Worm (Caenorhabditis elegans) whole organism, early embryonic: Measurements from ENCODE around the gene top-3.

ENCODE experiments used
- B0310.2 ChIP-seq: sonication (generic microtip); optimal IDR thresholded peaks from 2 replicates; lab custom pipeline; 2016; ENCODE audit warnings: mild to moderate bottlenecking, missing genetic modification characterization, missing compliant biosample characterization
- F13C5.2 ChIP-seq: sonication (generic microtip); optimal IDR thresholded peaks from 2 replicates; lab custom pipeline; 2017; ENCODE audit warnings: mild to moderate bottlenecking, missing genetic modification characterization, inconsistent platforms, missing compliant biosample characterization
- aly-1 ChIP-seq: sonication (generic microtip); optimal IDR thresholded peaks from 2 replicates; lab custom pipeline; 2016; ENCODE audit warnings: missing genetic modification characterization, missing compliant biosample characterization
- ama-1 ChIP-seq: fragments of 150-350 bp; optimal IDR thresholded peaks from 2 replicates; lab custom pipeline; 2014
- ceh-13 ChIP-seq: fragments of 200-800 bp; sonication (Bioruptor generic); optimal IDR thresholded peaks from 2 replicates; lab custom pipeline; 2018; ENCODE audit warnings: mild to moderate bottlenecking, missing genetic modification characterization, missing compliant biosample characterization
- ceh-36 ChIP-seq: sonication (generic microtip); optimal IDR thresholded peaks from 2 replicates; lab custom pipeline; 2016; ENCODE audit warnings: missing genetic modification characterization, inconsistent platforms, missing compliant biosample characterization
- ets-7 ChIP-seq: sonication (generic microtip); optimal IDR thresholded peaks from 2 replicates; lab custom pipeline; 2016; ENCODE audit warnings: missing genotype, missing genetic modification characterization, missing compliant biosample characterization
- flt-1 ChIP-seq: fragments of 200-800 bp; sonication (Bioruptor generic); IDR thresholded peaks from 2 replicates; pipeline ENCODE4 v1.3.6; 2022; ENCODE audit warnings: missing genetic modification characterization, missing compliant biosample characterization
- hmbx-1 ChIP-seq: sonication (generic microtip); optimal IDR thresholded peaks from 2 replicates; lab custom pipeline; 2016; ENCODE audit warnings: mild to moderate bottlenecking, missing genetic modification characterization, missing compliant biosample characterization
- hmg-4 ChIP-seq: fragments of 200-800 bp; sonication (Bioruptor generic); optimal IDR thresholded peaks from 2 replicates; lab custom pipeline; 2018; ENCODE audit warnings: mild to moderate bottlenecking, missing genetic modification characterization, missing compliant biosample characterization
- hnd-1 ChIP-seq: sonication (generic microtip); optimal IDR thresholded peaks from 2 replicates; lab custom pipeline; 2016; ENCODE audit warnings: missing genetic modification characterization, missing compliant biosample characterization
- pes-1 ChIP-seq: fragments of 200-800 bp; sonication (Bioruptor generic); IDR thresholded peaks from 2 replicates; pipeline ENCODE4 v1.3.6; 2022; ENCODE audit warnings: missing genetic modification reagents, missing genetic modification characterization, missing compliant biosample characterization
- scrt-1 ChIP-seq: fragments of 200-800 bp; sonication (Bioruptor generic); IDR thresholded peaks from 2 replicates; pipeline ENCODE4 v1.3.6; 2022; ENCODE audit warnings: missing genetic modification characterization, missing compliant biosample characterization
- sea-1 ChIP-seq: fragments of 200-800 bp; sonication (Bioruptor generic); conservative IDR thresholded peaks from 2 replicates; pipeline ENCODE4 v1.3.6; 2022; ENCODE audit warnings: missing genetic modification characterization, missing compliant biosample characterization
- tbx-11 ChIP-seq: fragments of 200-800 bp; sonication (Bioruptor generic); IDR thresholded peaks from 2 replicates; pipeline ENCODE4 v1.3.6; 2022; ENCODE audit warnings: missing genetic modification characterization, missing compliant biosample characterization
- tbx-37 ChIP-seq: fragments of 200-800 bp; sonication (Bioruptor generic); conservative IDR thresholded peaks from 2 replicates; pipeline ENCODE4 v1.3.6; 2022; ENCODE audit warnings: missing genetic modification reagents, missing genetic modification characterization, missing compliant biosample characterization
- tra-4 ChIP-seq: sonication (generic microtip); optimal IDR thresholded peaks from 2 replicates; lab custom pipeline; 2017; ENCODE audit warnings: missing genetic modification characterization, missing compliant biosample characterization

The top-3 gene

ce11 chrIII:11935032-11935947 lies 24.7 kb downstream of the top-3 start:
- no peak for TF ChIP-seq tbx-11 (GFP tag; lab: Robert Waterston, UW)
- peak; percentile 12 for TF ChIP-seq aly-1
- no peak for TF ChIP-seq tra-4
- TF ChIP-seq ets-7, result no peak

ce11 chrIII:11933539-11933938 lies 26.4 kb downstream of the top-3 start, which contains the start of gene dolk-1:
Gene dolk-1 (minus strand): TSS chrIII:11933639.
- TF ChIP-seq tbx-11 (GFP tag; lab: Robert Waterston, UW) (no peak), flt-1 (no peak), B0310.2 (tag; lab: Kevin White, UChicago) (no peak), tra-4 (no peak), ets-7 (no peak), scrt-1 (GFP tag; lab: Robert Waterston, UW) (no peak), ceh-36 (tag; lab: Kevin White, UChicago) (no peak), ama-1 (lab: Kevin White, UChicago) (no peak), F13C5.2 (tag; lab: Kevin White, UChicago) (no peak), tbx-37 (no peak), hmbx-1 (tag; lab: Kevin White, UChicago) (no peak), pes-1 (GFP tag; lab: Robert Waterston, UW) (no peak), sea-1 (no peak), hmg-4 (no peak), hnd-1 (no peak)

- peak; percentile 18; the same call in 1 of the 2 replicates for TF ChIP-seq tbx-37
- TF ChIP-seq sea-1, result peak; percentile 48; the same call in 1 of the 2 replicates
- TF ChIP-seq tra-4, result no peak
Observed at ce11 chrIII:11931960-11932359, 28.0 kb downstream of the top-3 start.

DNA sequence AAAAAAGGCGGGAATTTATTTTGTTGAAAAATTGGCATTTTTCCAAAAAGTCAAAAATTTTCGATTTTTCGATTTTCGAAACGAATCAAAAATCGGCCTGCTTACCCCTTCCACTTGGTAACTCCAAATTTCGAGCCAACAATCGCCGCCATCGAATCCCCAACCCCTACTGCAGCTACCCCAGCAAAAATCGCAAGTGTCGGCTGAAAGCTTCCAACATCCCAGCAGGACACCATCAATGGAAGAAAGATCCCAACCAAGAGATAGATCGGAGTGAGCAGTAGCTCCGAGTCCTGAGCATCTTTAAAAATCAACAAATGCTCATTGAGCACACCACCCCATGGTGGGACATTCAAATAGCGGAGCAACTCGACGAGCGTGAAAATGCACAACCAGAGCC lies 29.1 kb downstream of the top-3 start:
- TF ChIP-seq flt-1 (no peak), scrt-1 (GFP tag; lab: Robert Waterston, UW) (no peak), sea-1 (no peak), ama-1 (lab: Kevin White, UChicago) (no peak), ets-7 (no peak), tbx-37 (no peak), hmbx-1 (tag; lab: Kevin White, UChicago) (no peak), ceh-36 (tag; lab: Kevin White, UChicago) (no peak), aly-1 (no peak), tbx-11 (GFP tag; lab: Robert Waterston, UW) (no peak), hmg-4 (no peak), tra-4 (no peak), ceh-13 (GFP tag; lab: Kevin White, UChicago) (no peak), pes-1 (GFP tag; lab: Robert Waterston, UW) (no peak), hnd-1 (no peak), B0310.2 (tag; lab: Kevin White, UChicago) (no peak), F13C5.2 (tag; lab: Kevin White, UChicago) (no peak)

- TF ChIP-seq flt-1, result no peak
- no peak for TF ChIP-seq B0310.2 (tag; lab: Kevin White, UChicago)
- no peak for TF ChIP-seq hmbx-1 (tag; lab: Kevin White, UChicago)
- TF ChIP-seq ama-1 (lab: Kevin White, UChicago), result no peak
- TF ChIP-seq ets-7, result no peak
- TF ChIP-seq ceh-13 (GFP tag; lab: Kevin White, UChicago), result no peak
- no peak for TF ChIP-seq aly-1
- no peak for TF ChIP-seq sea-1
- TF ChIP-seq scrt-1 (GFP tag; lab: Robert Waterston, UW), result no peak
- no peak for TF ChIP-seq hmg-4
- no peak for TF ChIP-seq ceh-36 (tag; lab: Kevin White, UChicago)
Observed at ce11 chrIII:11923586-11923985, 36.4 kb downstream of the top-3 start, which contains the start of gene nft-1. Gene nft-1 (plus strand): TSS chrIII:11923886.

DNA sequence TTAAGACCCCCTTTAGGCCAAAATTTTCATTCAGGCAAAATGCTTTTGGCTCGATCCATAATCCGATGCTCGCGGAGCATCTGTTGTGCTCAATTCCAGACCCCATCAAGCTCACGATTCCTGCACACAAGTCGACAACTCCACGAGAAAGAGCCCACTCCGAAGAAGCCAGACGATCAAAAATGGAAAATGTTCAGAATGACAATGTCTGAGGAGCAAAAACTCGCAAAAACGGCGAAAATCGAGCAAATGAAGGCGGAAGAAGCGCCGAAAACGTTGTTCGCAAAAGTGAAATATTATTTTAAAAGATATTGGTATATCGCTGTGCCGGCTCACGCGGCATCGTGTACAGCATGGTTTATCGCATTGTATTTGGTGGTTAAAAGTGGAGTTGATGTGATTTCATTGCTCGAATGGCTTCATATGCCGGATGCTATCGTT lies 38.3 kb downstream of the top-3 start, which contains the start of gene Y56A3A.22:
TSS of gene Y56A3A.22 (plus strand) at position 35 of the 441 bp plus-strand sequence.
- peak; percentile 85 for TF ChIP-seq ama-1 (lab: Kevin White, UChicago)
- TF ChIP-seq B0310.2 (tag; lab: Kevin White, UChicago), result peak; percentile 33
- TF ChIP-seq hnd-1, result no peak
- TF ChIP-seq hmg-4, result peak; percentile 15

ce11 chrIII:11920187-11920785 lies 39.7 kb downstream of the top-3 start, which contains the start of the genes ccf-1 and trap-4:
Gene ccf-1 (minus strand): TSS chrIII:11920237.
Gene trap-4 (plus strand): TSS chrIII:11920735.
- TF ChIP-seq tra-4 (no peak), sea-1 (no peak), tbx-37 (no peak), ama-1 (lab: Kevin White, UChicago) (no peak), hmg-4 (no peak), flt-1 (no peak)

DNA sequence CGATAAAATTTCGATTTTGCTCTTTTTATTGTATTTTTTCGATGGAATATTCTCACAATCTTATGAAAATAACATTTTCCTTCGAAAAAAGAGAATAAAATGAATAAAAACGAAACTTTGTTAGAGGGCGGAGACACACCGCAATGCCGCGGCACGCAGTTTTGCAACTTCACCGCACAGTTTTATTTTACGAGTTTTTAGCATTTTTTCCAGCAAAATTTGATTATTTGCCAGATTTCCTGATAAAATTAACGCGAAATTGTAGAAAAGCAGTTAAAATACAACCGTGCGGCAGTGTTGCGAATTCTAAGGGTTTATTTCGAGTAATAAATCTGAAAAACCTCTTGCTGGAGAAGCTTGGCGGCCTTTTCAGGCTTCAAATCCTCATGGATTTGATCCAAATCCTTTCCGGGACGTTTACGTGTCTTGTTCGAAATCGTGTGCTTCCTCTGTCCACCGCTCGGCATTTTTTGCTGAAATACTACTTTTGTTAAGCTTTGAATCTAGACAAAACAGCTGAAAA lies 41.7 kb downstream of the top-3 start, which contains the start of gene znf-593:
TSS of gene znf-593 (minus strand) at position 473 of the 523 bp plus-strand sequence.
- TF ChIP-seq ceh-36 (tag; lab: Kevin White, UChicago) (no peak), ets-7 (no peak), pes-1 (GFP tag; lab: Robert Waterston, UW) (no peak), ceh-13 (GFP tag; lab: Kevin White, UChicago) (no peak), tra-4 (no peak), aly-1 (no peak), ama-1 (lab: Kevin White, UChicago) (peak; percentile 81), B0310.2 (tag; lab: Kevin White, UChicago) (no peak), tbx-37 (no peak), hmbx-1 (tag; lab: Kevin White, UChicago) (no peak), F13C5.2 (tag; lab: Kevin White, UChicago) (no peak), sea-1 (0 out of 2 replicates have a peak, but pooled peaks have one; percentile 24), hmg-4 (no peak), scrt-1 (GFP tag; lab: Robert Waterston, UW) (no peak), flt-1 (0 out of 2 replicates have a peak, but pooled peaks have one; percentile 7), tbx-11 (GFP tag; lab: Robert Waterston, UW) (no peak), hnd-1 (no peak)
